Worm (Caenorhabditis elegans): ENCODE data around the gene nmur-1.

Gene nmur-1

ce11 chrX:8932387-8932786 is 48.4 kb upstream of the nmur-1 start (continued):
- TF ChIP-seq lim-7 (GFP tag; IDR thresholded peaks at IDR 0.05) (no peak), T20F7.1 (GFP tag; optimal IDR thresholded peaks at IDR 0.05) (no peak), mep-1 (tag; optimal IDR thresholded peaks at IDR 0.05) (peak; percentile 16), dve-1 (tag; optimal IDR thresholded peaks at IDR 0.05; ENCODE audit: insufficient read depth) (peak; percentile 97), spr-3 (GFP tag; optimal IDR thresholded peaks at IDR 0.05) (no peak), dmd-9 (GFP tag; IDR thresholded peaks at IDR 0.05) (no peak), F26F4.8 (GFP tag; conservative IDR thresholded peaks at IDR 0.05) (no peak), ztf-11 (tag; optimal IDR thresholded peaks at IDR 0.05) (no peak), F49E8.2 (tag; optimal IDR thresholded peaks at IDR 0.05; ENCODE audit: borderline replicate concordance) (no peak), nhr-25 (tag; optimal IDR thresholded peaks at IDR 0.05; ENCODE audit: borderline replicate concordance, insufficient read depth) (no peak)

- peak; percentile 20 for TF ChIP-seq mxl-3 (GFP tag; optimal IDR thresholded peaks at IDR 0.05)
- peak; percentile 29 for TF ChIP-seq hlh-11 (tag; optimal IDR thresholded peaks at IDR 0.05)
- TF ChIP-seq aly-2 (tag; optimal IDR thresholded peaks at IDR 0.05) = no peak
- no peak for TF ChIP-seq nhr-25 (tag; optimal IDR thresholded peaks at IDR 0.05; ENCODE audit: borderline replicate concordance, insufficient read depth)
These were observed 47.3 kb upstream of the nmur-1 start for ce11 chrX:8933508-8933907.

DNA sequence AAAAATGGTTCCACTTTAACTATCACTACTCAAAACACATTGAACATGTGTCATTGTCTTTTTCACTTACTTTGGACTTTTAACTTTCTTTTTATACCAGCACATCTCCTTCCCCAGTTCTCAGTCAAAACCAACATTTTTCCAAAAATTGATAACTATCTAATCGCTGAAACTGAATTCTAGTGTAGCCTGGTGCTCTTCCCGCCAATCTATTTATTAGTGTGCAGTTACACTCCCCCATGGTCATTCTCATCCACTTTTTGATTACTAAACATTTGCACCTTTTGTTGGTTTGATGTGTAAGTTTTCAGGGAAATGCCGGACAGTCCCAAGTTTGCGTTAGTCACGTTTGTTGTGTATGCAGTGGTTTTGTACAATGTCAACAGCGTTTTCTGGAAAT is 46.5 kb upstream of the nmur-1 start:
- TF ChIP-seq dmd-6 (GFP tag; IDR thresholded peaks at IDR 0.05) = peak; percentile 40; the same call in 1 of the 2 replicates
- no peak for TF ChIP-seq snpc-4 (tag; optimal IDR thresholded peaks at IDR 0.05)
- TF ChIP-seq nhr-237 (tag; optimal IDR thresholded peaks at IDR 0.05) = no peak
- no peak for TF ChIP-seq Y105C5A.15 (GFP tag; IDR thresholded peaks at IDR 0.05)
- no peak for TF ChIP-seq Y75B8A.6 (GFP tag; IDR thresholded peaks at IDR 0.05)
- TF ChIP-seq tag-97 (GFP tag; IDR thresholded peaks at IDR 0.05) = no peak
- TF ChIP-seq nhr-102 (tag; optimal IDR thresholded peaks at IDR 0.05) = no peak
- TF ChIP-seq daf-12 (tag; optimal IDR thresholded peaks at IDR 0.05) = no peak
- no peak for TF ChIP-seq daf-16 (GFP tag; optimal IDR thresholded peaks at IDR 0.05)
- peak; percentile 35 for TF ChIP-seq daf-16 (tag; optimal IDR thresholded peaks at IDR 0.05)
- no peak for TF ChIP-seq egl-27 (tag; optimal IDR thresholded peaks at IDR 0.05)
- no peak for TF ChIP-seq skn-1 (tag; optimal IDR thresholded peaks at IDR 0.05)
- no peak for TF ChIP-seq dpl-1 (GFP tag; optimal IDR thresholded peaks at IDR 0.05)
- TF ChIP-seq dve-1 (tag; optimal IDR thresholded peaks at IDR 0.05; ENCODE audit: insufficient read depth) = peak; percentile 55
- TF ChIP-seq nhr-76 (tag; optimal IDR thresholded peaks at IDR 0.05) = no peak
- TF ChIP-seq unc-39 (tag; optimal IDR thresholded peaks at IDR 0.05) = no peak
- TF ChIP-seq T20F7.1 (GFP tag; optimal IDR thresholded peaks at IDR 0.05) = peak; percentile 4
- TF ChIP-seq gei-8 (GFP tag; optimal IDR thresholded peaks at IDR 0.05) = no peak
- TF ChIP-seq zag-1 (tag; optimal IDR thresholded peaks at IDR 0.05) = no peak
- no peak for TF ChIP-seq php-3 (GFP tag; IDR thresholded peaks at IDR 0.05)
- no peak for TF ChIP-seq spr-1 (tag; optimal IDR thresholded peaks at IDR 0.05)
- no peak for TF ChIP-seq mdt-29 (GFP tag; IDR thresholded peaks at IDR 0.05)
- no peak for TF ChIP-seq T26A8.4 (GFP tag; IDR thresholded peaks at IDR 0.05)
- no peak for TF ChIP-seq ctbp-1 (GFP tag; IDR thresholded peaks at IDR 0.05)
- no peak for TF ChIP-seq mxl-3 (GFP tag; optimal IDR thresholded peaks at IDR 0.05)
- no peak for TF ChIP-seq nhr-25 (tag; optimal IDR thresholded peaks at IDR 0.05; ENCODE audit: borderline replicate concordance, insufficient read depth)
- no peak for TF ChIP-seq aha-1 (tag)
- TF ChIP-seq zfp-3 (GFP tag; conservative IDR thresholded peaks at IDR 0.05) = no peak
- no peak for TF ChIP-seq nhr-42 (GFP tag; IDR thresholded peaks at IDR 0.05)
- no peak for TF ChIP-seq attf-4 (tag; optimal IDR thresholded peaks at IDR 0.05)
- TF ChIP-seq nhr-11 (tag; optimal IDR thresholded peaks at IDR 0.05) = no peak
- TF ChIP-seq nhr-10 (tag; optimal IDR thresholded peaks at IDR 0.05) = no peak
- TF ChIP-seq hif-1 (tag; optimal IDR thresholded peaks at IDR 0.05) = no peak
- TF ChIP-seq ceh-28 (tag; optimal IDR thresholded peaks at IDR 0.05) = no peak
- no peak for TF ChIP-seq Y48G9A.11 (GFP tag; IDR thresholded peaks at IDR 0.05)
- TF ChIP-seq ceh-20 (GFP tag; IDR thresholded peaks at IDR 0.05) = no peak
- no peak for TF ChIP-seq nhr-111 (GFP tag; optimal IDR thresholded peaks at IDR 0.05)
- no peak for TF ChIP-seq R02D3.7 (tag; optimal IDR thresholded peaks at IDR 0.05)
- TF ChIP-seq arid-1 (GFP tag; conservative IDR thresholded peaks at IDR 0.05) = no peak
- TF ChIP-seq nhr-28 (tag; optimal IDR thresholded peaks at IDR 0.05) = peak; percentile 50
